Worm (Caenorhabditis elegans): ENCODE measurements around the gene col-185.

- TF ChIP-seq him-1 (tag; optimal IDR thresholded peaks at IDR 0.05), result no peak
- no peak for TF ChIP-seq dao-5 (tag; optimal IDR thresholded peaks at IDR 0.05)
Observed at ce11 chrX:13507233-13507632, 3.7 kb downstream of the col-185 start, which contains the start of gene H06A10.1.
